Fruit fly (Drosophila melanogaster): ENCODE measurements around the gene CG11069.
A peak's percentile ranks its signal among the peaks of the same experiment; 100 is the strongest.

CG11069 gene

dm6 chr3R:24917814-24918636 is 23.5 kb downstream of the CG11069 start, which contains the start of the genes PIG-S, sud1 and CG11168 (continued):
- no peak for TF ChIP-seq kay (GFP tag; optimal IDR thresholded peaks at IDR 0.05)
- TF ChIP-seq Drgx (GFP tag; IDR thresholded peaks at IDR 0.05): no peak
- no peak for TF ChIP-seq GATAe (GFP tag; conservative IDR thresholded peaks at IDR 0.05)
- TF ChIP-seq CG33557 (GFP tag; optimal IDR thresholded peaks at IDR 0.05): peak; percentile 38
- TF ChIP-seq row (GFP tag; IDR thresholded peaks at IDR 0.05): peak; percentile 96
- TF ChIP-seq CG6689 (GFP tag; IDR thresholded peaks at IDR 0.05): 0 out of 2 replicates have a peak, but pooled peaks have one; percentile 24
- peak; percentile 64; the same call in 3 of the 4 replicates for TF ChIP-seq Gug (GFP tag; IDR thresholded peaks at IDR 0.05)
- no peak for TF ChIP-seq schlank (tag; optimal IDR thresholded peaks at IDR 0.05)
- TF ChIP-seq CG11560 (tag; IDR thresholded peaks at IDR 0.05): no peak
- TF ChIP-seq CG14710 (tag; optimal IDR thresholded peaks at IDR 0.05): peak; percentile 81
- peak; percentile 62 for TF ChIP-seq CG17829 (tag; optimal IDR thresholded peaks at IDR 0.05)
- TF ChIP-seq CG3995 (GFP tag; optimal IDR thresholded peaks at IDR 0.05): peak; percentile 60
- TF ChIP-seq Vsx1 (GFP tag; optimal IDR thresholded peaks at IDR 0.05): peak; percentile 90
- TF ChIP-seq Mrtf (GFP tag; IDR thresholded peaks at IDR 0.05): no peak
- TF ChIP-seq TFAM (GFP tag; optimal IDR thresholded peaks at IDR 0.05): no peak
- peak; percentile 65 for TF ChIP-seq CG30403 (GFP tag; optimal IDR thresholded peaks at IDR 0.05)
- TF ChIP-seq CG15696 (tag; optimal IDR thresholded peaks at IDR 0.05): peak; percentile 63
- TF ChIP-seq Camta (GFP tag; optimal IDR thresholded peaks at IDR 0.05): no peak
- TF ChIP-seq Usf (GFP tag; optimal IDR thresholded peaks at IDR 0.05): peak; percentile 49

- TF ChIP-seq Doc2 (GFP tag; IDR thresholded peaks at IDR 0.05): no peak
- no peak for TF ChIP-seq Camta (GFP tag; optimal IDR thresholded peaks at IDR 0.05)
- peak; percentile 93 for TF ChIP-seq Dp (GFP tag; optimal IDR thresholded peaks at IDR 0.05)
- TF ChIP-seq Lpt (GFP tag; optimal IDR thresholded peaks at IDR 0.05): no peak
- no peak for TF ChIP-seq Oaz (GFP tag; IDR thresholded peaks at IDR 0.05)
- TF ChIP-seq Bgb (GFP tag; IDR thresholded peaks at IDR 0.05; ENCODE audit: partially characterized antibody): no peak
- TF ChIP-seq CG32532 (GFP tag; IDR thresholded peaks at IDR 0.05): no peak
- no peak for TF ChIP-seq CG30020 (tag; optimal IDR thresholded peaks at IDR 0.05)
- TF ChIP-seq danr (GFP tag; IDR thresholded peaks at IDR 0.05): no peak
- TF ChIP-seq ranshi (GFP tag; IDR thresholded peaks at IDR 0.05): no peak
- TF ChIP-seq CG4328 (GFP tag; optimal IDR thresholded peaks at IDR 0.05): no peak
- no peak for TF ChIP-seq CG10462 (GFP tag; optimal IDR thresholded peaks at IDR 0.05)
- no peak for TF ChIP-seq her (GFP tag; optimal IDR thresholded peaks at IDR 0.05)
- peak; percentile 11 for TF ChIP-seq CG14710 (tag; optimal IDR thresholded peaks at IDR 0.05)
- TF ChIP-seq pros (GFP tag; optimal IDR thresholded peaks at IDR 0.05): no peak
- TF ChIP-seq MBD-R2 (GFP tag; IDR thresholded peaks at IDR 0.05): peak; percentile 22; the same call in 1 of the 2 replicates
- TF ChIP-seq sd (tag; optimal IDR thresholded peaks at IDR 0.05): no peak
- no peak for TF ChIP-seq sens (GFP tag)
- TF ChIP-seq dysf (GFP tag; IDR thresholded peaks at IDR 0.05): no peak
- no peak for TF ChIP-seq NK7.1 (GFP tag; optimal IDR thresholded peaks at IDR 0.05)
- no peak for TF ChIP-seq h (optimal IDR thresholded peaks at IDR 0.05)
- TF ChIP-seq Chrac-16 (GFP tag; optimal IDR thresholded peaks at IDR 0.05): no peak
- TF ChIP-seq pzg (GFP tag; optimal IDR thresholded peaks at IDR 0.05): peak; percentile 40
- TF ChIP-seq Pdp1 (GFP tag; optimal IDR thresholded peaks at IDR 0.05): no peak
- 0 out of 2 replicates have a peak, but pooled peaks have one; percentile 19 for TF ChIP-seq Scr (GFP tag; IDR thresholded peaks at IDR 0.05; ENCODE audit: partially characterized antibody)
- TF ChIP-seq dpn (GFP tag; optimal IDR thresholded peaks at IDR 0.05): no peak
- no peak for TF ChIP-seq en (GFP tag; optimal IDR thresholded peaks at IDR 0.05)
- no peak for TF ChIP-seq ewg (GFP tag; optimal IDR thresholded peaks at IDR 0.05)
- no peak for TF ChIP-seq gcm2 (GFP tag; optimal IDR thresholded peaks at IDR 0.05)
- TF ChIP-seq CG13424 (tag; optimal IDR thresholded peaks at IDR 0.05): no peak
- TF ChIP-seq CG33557 (GFP tag; optimal IDR thresholded peaks at IDR 0.05): no peak
- no peak for TF ChIP-seq usp (GFP tag; optimal IDR thresholded peaks at IDR 0.05)
- no peak for TF ChIP-seq CG11723 (GFP tag; optimal IDR thresholded peaks at IDR 0.05)
- no peak for TF ChIP-seq pb (GFP tag; optimal IDR thresholded peaks at IDR 0.05)
Measured at dm6 chr3R:24922270-24922669, 27.7 kb downstream of the CG11069 start, which contains the start of gene Mink. Mink (plus strand) TSS chr3R:24922473.
